Worm (Caenorhabditis elegans) whole organism, L3 larva: ENCODE measurements around the gene srbc-77.

ENCODE experiments used
- nhr-28 ChIP-seq: fragments of 150-350 bp; optimal IDR thresholded peaks from 2 replicates; lab custom pipeline; 2014; ENCODE audit warnings: missing biosample characterization, missing genetic modification characterization
- pha-4 ChIP-seq: fragments of 150-350 bp; optimal IDR thresholded peaks from 2 replicates; lab custom pipeline; 2014; ENCODE audit warnings: missing biosample characterization, missing genetic modification reagents, missing genetic modification characterization
- pqm-1 ChIP-seq: fragments of 150-350 bp; optimal IDR thresholded peaks from 2 replicates; lab custom pipeline; 2017; ENCODE audit warnings: missing biosample characterization, missing genetic modification characterization, inconsistent platforms

ce11 chrV:15950903-15951302 is 20.9 kb downstream of the srbc-77 start, which contains the start of gene srw-59:
- TF ChIP-seq pha-4, result no peak
- no peak for TF ChIP-seq pqm-1 (tag; lab: Kevin White, UChicago)
- no peak for TF ChIP-seq nhr-28 (tag; lab: Kevin White, UChicago)
